Fruit fly (Drosophila melanogaster) whole organism, adult: ENCODE results near the gene Gr93b.

ENCODE experiments used
- CG11617 ChIP-seq: fragments of 200-800 bp; sonication (Bioruptor generic); optimal IDR thresholded peaks from 2 replicates; lab custom pipeline; 2017; ENCODE audit warnings: mild to moderate bottlenecking, missing biosample characterization, missing genetic modification reagents, missing genetic modification characterization
- CG12768 ChIP-seq: fragments of 200-800 bp; sonication (Bioruptor generic); optimal IDR thresholded peaks from 2 replicates; lab custom pipeline; 2017; ENCODE audit warnings: missing biosample characterization, missing genetic modification characterization, mild to moderate bottlenecking, moderate library complexity, missing genetic modification reagents
- CG14711 ChIP-seq: fragments of 200-800 bp; sonication (Bioruptor generic); optimal IDR thresholded peaks from 2 replicates; lab custom pipeline; 2018; ENCODE audit warnings: missing biosample characterization, mild to moderate bottlenecking, missing genetic modification characterization, moderate library complexity
- CG1620 ChIP-seq: fragments of 200-800 bp; sonication (Bioruptor generic); optimal IDR thresholded peaks from 2 replicates; lab custom pipeline; 2016; ENCODE audit warnings: missing biosample characterization, missing genetic modification characterization
- CG33017 ChIP-seq: fragments of 200-800 bp; sonication (Bioruptor generic); optimal IDR thresholded peaks from 2 replicates; lab custom pipeline; 2018; ENCODE audit warnings: missing biosample characterization, mild to moderate bottlenecking, missing genetic modification characterization, moderate library complexity
- CG5204 ChIP-seq: fragments of 200-800 bp; sonication (Bioruptor generic); optimal IDR thresholded peaks from 2 replicates; lab custom pipeline; 2016; ENCODE audit warnings: missing biosample characterization, missing genetic modification characterization
- CG7045 ChIP-seq: fragments of 200-800 bp; sonication (Bioruptor generic); optimal IDR thresholded peaks from 2 replicates; lab custom pipeline; 2017; ENCODE audit warnings: missing biosample characterization, mild to moderate bottlenecking, missing genetic modification characterization
- CG7101 ChIP-seq: fragments of 200-800 bp; sonication (Bioruptor generic); optimal IDR thresholded peaks from 2 replicates; lab custom pipeline; 2018; ENCODE audit warnings: missing biosample characterization, mild to moderate bottlenecking, missing genetic modification characterization, moderate library complexity
- Clk ChIP-seq: fragments of 200-800 bp; sonication (Bioruptor generic); optimal IDR thresholded peaks from 2 replicates; lab custom pipeline; 2017; ENCODE audit warnings: missing biosample characterization, missing genetic modification characterization
- Crg-1 ChIP-seq: fragments of 200-800 bp; sonication (Bioruptor generic); optimal IDR thresholded peaks from 2 replicates; lab custom pipeline; 2016; ENCODE audit warnings: missing biosample characterization, missing genetic modification characterization
- Hr96 ChIP-seq: fragments of 200-800 bp; sonication (Bioruptor generic); optimal IDR thresholded peaks from 2 replicates; lab custom pipeline; 2016; ENCODE audit warnings: missing biosample characterization, missing genetic modification characterization
- Mnt ChIP-seq: fragments of 200-800 bp; sonication (Bioruptor generic); optimal IDR thresholded peaks from 2 replicates; lab custom pipeline; 2016; ENCODE audit warnings: missing biosample characterization, mild to moderate bottlenecking, missing genetic modification characterization
- bab1 ChIP-seq: fragments of 200-800 bp; sonication (Bioruptor generic); optimal IDR thresholded peaks from 3 replicates; lab custom pipeline; 2019; ENCODE audit warnings: missing biosample characterization, mild to moderate bottlenecking, missing genetic modification characterization, moderate library complexity
- cic ChIP-seq: fragments of 200-800 bp; sonication (Bioruptor generic); optimal IDR thresholded peaks from 2 replicates; lab custom pipeline; 2017; ENCODE audit warnings: missing biosample characterization, mild to moderate bottlenecking, missing genetic modification characterization, moderate library complexity
- cnc ChIP-seq, 2 experiments: fragments of >200 bp; optimal IDR thresholded peaks; 2 replicates each; lab custom pipeline; 2017
- kay ChIP-seq: fragments of 200-800 bp; sonication (Bioruptor generic); peaks from one replicate; lab custom pipeline; 2016; ENCODE audit warnings: missing biosample characterization, missing genetic modification characterization, borderline replicate concordance
- ovo ChIP-seq: fragments of 200-800 bp; sonication (Bioruptor generic); optimal IDR thresholded peaks from 2 replicates; lab custom pipeline; 2016; ENCODE audit warnings: missing biosample characterization, missing genetic modification characterization
- pad ChIP-seq: fragments of 200-800 bp; sonication (Bioruptor generic); optimal IDR thresholded peaks from 3 replicates; lab custom pipeline; 2017; ENCODE audit warnings: missing biosample characterization, missing genetic modification characterization, mild to moderate bottlenecking, moderate library complexity, missing genetic modification reagents
- tj ChIP-seq: fragments of 200-800 bp; sonication (Bioruptor generic); optimal IDR thresholded peaks from 3 replicates; lab custom pipeline; 2017; ENCODE audit warnings: missing biosample characterization, mild to moderate bottlenecking, missing genetic modification characterization, moderate library complexity
- toe ChIP-seq: fragments of 200-800 bp; sonication (Bioruptor generic); optimal IDR thresholded peaks from 2 replicates; lab custom pipeline; 2016; ENCODE audit warnings: missing biosample characterization, missing genetic modification characterization

Gene Gr93b

DNA sequence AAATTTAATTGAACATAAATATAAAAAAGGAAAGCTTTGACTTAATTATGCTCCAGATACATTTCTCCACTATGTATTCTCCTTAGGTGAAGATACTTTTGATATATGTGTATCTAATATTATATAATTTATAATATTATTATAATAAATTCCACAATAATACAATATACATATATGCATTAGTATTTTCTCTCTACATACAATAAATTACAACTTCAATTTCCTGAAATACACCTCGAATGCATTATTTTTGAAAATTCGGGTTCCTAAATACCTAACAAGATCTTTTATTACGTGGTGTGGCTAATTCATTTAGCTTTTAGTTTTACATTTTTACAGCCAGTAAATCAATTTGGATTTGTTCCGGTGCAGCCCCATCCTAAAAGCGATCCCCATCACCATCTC is 13.3 kb downstream of the Gr93b start:
- no peak for TF ChIP-seq ovo (GFP tag; lab: Kevin White, UChicago)
- TF ChIP-seq pad (GFP tag; lab: Kevin White, UChicago) = no peak
- TF ChIP-seq kay (GFP tag; lab: Kevin White, UChicago) = no peak

DNA sequence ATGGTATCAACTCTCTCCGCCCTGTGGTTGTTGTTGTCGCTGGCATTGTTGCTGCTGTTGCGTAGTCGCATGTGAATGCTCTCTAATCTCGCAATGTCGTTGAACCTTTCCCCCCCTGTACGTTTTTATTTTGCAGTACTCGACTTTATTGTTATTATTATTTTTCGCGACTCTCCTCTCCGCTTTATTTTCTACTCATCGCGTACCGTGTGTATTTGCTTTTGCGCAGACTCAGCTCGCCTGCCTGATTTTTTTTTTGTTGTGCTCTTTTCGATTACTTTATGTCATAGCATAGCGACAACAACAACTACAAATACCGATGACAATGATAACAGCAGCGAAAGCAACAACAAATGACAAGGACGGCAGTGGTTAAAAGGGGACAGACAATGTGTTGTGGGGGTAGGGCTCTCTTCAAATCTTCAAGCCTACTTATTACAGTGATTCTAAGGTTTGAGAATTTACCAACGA is 14.0 kb downstream of the Gr93b start:
- TF ChIP-seq tj (GFP tag; lab: Kevin White, UChicago) (peak; percentile 67), Mnt (GFP tag; lab: Kevin White, UChicago) (no peak), toe (GFP tag; lab: Kevin White, UChicago) (no peak), cic (no peak), CG7045 (no peak), CG7101 (tag; lab: Kevin White, UChicago) (no peak), CG5204 (GFP tag; lab: Kevin White, UChicago) (no peak), bab1 (GFP tag; lab: Kevin White, UChicago) (no peak), pad (GFP tag; lab: Kevin White, UChicago) (peak; percentile 47), kay (GFP tag; lab: Kevin White, UChicago) (no peak)

DNA sequence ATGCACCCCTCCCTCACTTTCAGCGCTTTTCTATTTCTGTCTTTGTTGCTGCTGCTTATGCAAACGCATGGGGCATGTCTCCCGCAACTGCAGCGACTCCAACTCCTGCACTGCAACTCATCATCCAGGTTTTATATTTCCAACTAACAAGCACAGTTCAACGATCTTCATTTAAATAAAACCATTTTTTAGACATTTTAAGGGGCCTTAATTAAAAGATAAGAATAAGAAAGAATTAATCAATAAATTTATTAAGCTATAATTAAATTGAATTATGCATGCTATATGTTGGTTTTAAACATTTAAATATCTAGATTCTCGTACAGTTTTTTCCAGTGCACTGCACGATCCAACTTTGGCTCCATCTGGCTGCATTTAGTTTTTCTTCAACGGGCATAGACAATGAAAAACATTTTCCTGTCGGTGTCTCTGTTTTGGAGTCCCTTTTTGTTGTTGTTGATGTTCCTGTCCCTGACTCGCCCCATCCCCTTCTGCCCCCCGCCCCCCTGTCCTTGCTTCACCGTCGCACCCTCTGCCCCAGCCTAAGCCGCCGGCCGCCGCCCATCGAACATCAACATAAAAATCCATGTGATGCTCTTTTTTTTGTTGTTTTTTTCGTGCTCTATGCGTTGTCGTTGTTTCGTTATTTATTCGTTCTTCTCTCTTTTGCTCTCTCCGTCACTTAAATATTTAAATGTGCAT is 14.6 kb downstream of the Gr93b start:
- TF ChIP-seq Crg-1 (GFP tag; lab: Kevin White, UChicago) = no peak
- no peak for TF ChIP-seq CG5204 (GFP tag; lab: Kevin White, UChicago)
- no peak for TF ChIP-seq Hr96 (GFP tag; lab: Kevin White, UChicago)
- no peak for TF ChIP-seq pad (GFP tag; lab: Kevin White, UChicago)
- TF ChIP-seq kay (GFP tag; lab: Kevin White, UChicago) = no peak
- no peak for TF ChIP-seq CG12768 (GFP tag; lab: Kevin White, UChicago)
- TF ChIP-seq toe (GFP tag; lab: Kevin White, UChicago) = no peak
- TF ChIP-seq CG1620 (GFP tag; lab: Kevin White, UChicago) = no peak
- TF ChIP-seq CG7045 = no peak
- TF ChIP-seq Clk (GFP tag; lab: Kevin White, UChicago) = no peak
- no peak for TF ChIP-seq cnc (optimal IDR thresholded peaks at IDR 0.05; lab: Kevin White, UChicago)
- no peak for TF ChIP-seq CG33017 (tag; lab: Kevin White, UChicago)
- no peak for TF ChIP-seq ovo (GFP tag; lab: Kevin White, UChicago)

DNA sequence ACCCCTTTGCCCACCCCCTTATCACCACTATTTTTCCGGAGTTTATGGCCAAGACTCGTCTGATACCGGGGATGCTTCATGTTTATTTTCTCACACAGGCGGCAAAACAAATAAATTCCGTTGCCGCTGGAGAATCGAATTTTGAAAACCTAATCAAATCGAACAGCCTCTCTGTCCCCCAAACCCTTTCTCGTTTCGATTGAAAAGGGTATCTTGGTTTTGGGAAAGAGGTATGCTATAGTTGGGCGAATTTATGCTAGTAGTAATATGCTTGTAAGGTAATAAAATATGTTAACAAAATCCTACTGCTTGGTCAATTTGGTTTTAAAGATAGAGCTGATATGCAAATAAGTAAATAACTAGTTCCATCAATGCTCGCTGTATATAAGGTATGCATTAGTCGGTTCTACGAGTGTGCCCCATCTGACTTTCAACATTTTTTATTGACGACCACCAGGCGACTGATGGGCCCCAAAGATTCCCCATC is 15.5 kb downstream of the Gr93b start:
- TF ChIP-seq CG5204 (GFP tag; lab: Kevin White, UChicago) (no peak), CG12768 (GFP tag; lab: Kevin White, UChicago) (no peak), CG14711 (tag; lab: Kevin White, UChicago) (no peak), Hr96 (GFP tag; lab: Kevin White, UChicago) (no peak), cnc (optimal IDR thresholded peaks at IDR 0.05; lab: Kevin White, UChicago) (no peak), toe (GFP tag; lab: Kevin White, UChicago) (no peak), pad (GFP tag; lab: Kevin White, UChicago) (no peak), bab1 (GFP tag; lab: Kevin White, UChicago) (no peak), Clk (GFP tag; lab: Kevin White, UChicago) (no peak), CG11617 (GFP tag; lab: Kevin White, UChicago) (no peak), cic (no peak), Mnt (GFP tag; lab: Kevin White, UChicago) (no peak), CG1620 (GFP tag; lab: Kevin White, UChicago) (no peak), ovo (GFP tag; lab: Kevin White, UChicago) (no peak), tj (GFP tag; lab: Kevin White, UChicago) (no peak), CG7101 (tag; lab: Kevin White, UChicago) (no peak)

DNA sequence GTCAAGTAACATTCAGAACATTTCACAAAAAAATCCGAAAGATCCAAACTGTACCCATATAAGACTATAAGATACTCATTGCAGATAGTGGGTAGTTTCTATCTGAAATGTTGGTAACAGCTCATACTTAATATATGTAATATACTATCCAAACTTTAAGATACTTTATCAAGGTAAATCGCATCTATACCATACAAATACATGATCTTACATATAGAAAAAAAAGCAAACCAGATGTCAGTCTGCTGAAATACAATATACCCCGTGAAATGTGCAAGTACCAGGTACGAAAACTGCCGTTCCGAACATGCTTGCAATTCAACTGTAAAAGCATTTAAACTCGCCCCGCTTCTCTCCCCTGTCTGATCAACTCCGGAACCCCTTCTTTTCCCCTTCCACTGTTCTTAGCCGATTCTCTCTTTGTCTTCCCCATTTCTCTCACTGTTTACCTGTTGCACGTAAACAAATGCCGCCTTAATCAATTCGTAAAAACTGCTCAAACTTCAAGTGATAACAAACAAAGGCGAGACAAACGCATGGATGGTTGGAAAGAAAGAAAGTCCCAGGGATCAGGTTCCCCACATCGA is 16.0 kb downstream of the Gr93b start:
- TF ChIP-seq CG7045 = no peak
- peak; percentile 55 for TF ChIP-seq pad (GFP tag; lab: Kevin White, UChicago)
- no peak for TF ChIP-seq Hr96 (GFP tag; lab: Kevin White, UChicago)

- TF ChIP-seq Crg-1 (GFP tag; lab: Kevin White, UChicago) = no peak
- no peak for TF ChIP-seq kay (GFP tag; lab: Kevin White, UChicago)
- TF ChIP-seq CG7101 (tag; lab: Kevin White, UChicago) = no peak
- no peak for TF ChIP-seq pad (GFP tag; lab: Kevin White, UChicago)
- no peak for TF ChIP-seq cnc (optimal IDR thresholded peaks at IDR 0.05; lab: Kevin White, UChicago)
- TF ChIP-seq CG14711 (tag; lab: Kevin White, UChicago) = no peak
- TF ChIP-seq tj (GFP tag; lab: Kevin White, UChicago) = no peak
- no peak for TF ChIP-seq CG5204 (GFP tag; lab: Kevin White, UChicago)
- TF ChIP-seq toe (GFP tag; lab: Kevin White, UChicago) = no peak
Measured at dm6 chr3R:21825775-21826558, 17.6 kb downstream of the Gr93b start.
